Fruit fly (Drosophila melanogaster) whole organism, wandering third instar larva: Measurements from ENCODE around the gene Cpr72Eb.

Source experiments
- Abd-B ChIP-seq: fragments of >200 bp; optimal IDR thresholded peaks from 2 replicates; lab custom pipeline; 2017; ENCODE audit warnings: missing biosample characterization, missing genetic modification characterization
- Rel ChIP-seq, 2 experiments: fragments of 200-800 bp; sonication (Bioruptor generic) in 1 of 2; optimal IDR thresholded peaks; 2 replicates in 1 of 2; 3 replicates in 1 of 2; lab custom pipeline; 2016 to 2019; ENCODE audit warnings: mild to moderate bottlenecking in 2 of 2, missing biosample characterization in 2 of 2, missing genetic modification characterization in 2 of 2, moderate library complexity in 1 of 2
- pan ChIP-seq: fragments of >200 bp; optimal IDR thresholded peaks from 2 replicates; lab custom pipeline; 2017
- sv ChIP-seq: fragments of 200-800 bp; sonication (Bioruptor generic); optimal IDR thresholded peaks from 3 replicates; lab custom pipeline; 2016; ENCODE audit warnings: missing biosample characterization, missing genetic modification characterization

dm6 chr3L:16356171-16356765 lies 8.4 kb upstream of the Cpr72Eb start:
- TF ChIP-seq Rel (GFP tag; optimal IDR thresholded peaks at IDR 0.05; lab: Kevin White, UChicago) (no peak), Rel (tag; optimal IDR thresholded peaks at IDR 0.05; lab: Kevin White, UChicago) (no peak), sv (GFP tag; lab: Kevin White, UChicago) (no peak), pan (lab: Kevin White, UChicago) (no peak), Abd-B (no peak)
